Worm (Caenorhabditis elegans): ENCODE measurements around the gene mrp-1.

Gene mrp-1

DNA sequence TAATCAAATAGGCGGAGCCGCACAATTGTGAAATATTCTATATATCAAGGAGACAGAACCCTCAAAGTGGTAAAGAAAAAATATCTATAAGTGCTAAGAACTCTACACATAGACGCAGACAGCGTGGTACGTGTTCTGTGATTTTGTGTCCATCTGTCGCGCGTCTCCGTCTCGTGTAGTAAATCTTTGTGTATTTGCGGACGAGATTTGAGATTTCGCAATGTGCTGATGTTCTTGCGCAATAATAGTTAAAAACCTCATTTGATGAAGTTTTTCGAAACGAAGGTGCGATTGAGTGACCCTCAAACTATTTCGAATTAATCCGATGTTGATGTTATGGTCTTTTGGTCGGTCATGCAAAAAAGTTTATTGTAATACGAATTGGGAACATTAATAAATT is 14.4 kb downstream of the mrp-1 start:
- peak; percentile 46 for TF ChIP-seq F13H6.1 (tag; optimal IDR thresholded peaks at IDR 0.05)
- peak; percentile 31 for TF ChIP-seq crh-2 (tag; optimal IDR thresholded peaks at IDR 0.05)
- peak; percentile 74 for TF ChIP-seq sma-9 (GFP tag; optimal IDR thresholded peaks at IDR 0.05)
- no peak for TF ChIP-seq sma-9 (tag; optimal IDR thresholded peaks at IDR 0.05)
- TF ChIP-seq C34F6.9 (tag; optimal IDR thresholded peaks at IDR 0.05): peak; percentile 84
- TF ChIP-seq fos-1 (tag; optimal IDR thresholded peaks at IDR 0.05): peak; percentile 15
- no peak for TF ChIP-seq nhr-21 (tag; optimal IDR thresholded peaks at IDR 0.05)
- TF ChIP-seq nhr-77 (tag; optimal IDR thresholded peaks at IDR 0.05): no peak
- peak; percentile 2 for TF ChIP-seq sem-4 (tag; optimal IDR thresholded peaks at IDR 0.05)
- TF ChIP-seq mdl-1 (tag; optimal IDR thresholded peaks at IDR 0.05): peak in 1 of 2 experiments; percentile 35
- no peak for TF ChIP-seq alr-1 (tag; optimal IDR thresholded peaks at IDR 0.05)
- TF ChIP-seq ceh-82 (tag; optimal IDR thresholded peaks at IDR 0.05): no peak
- TF ChIP-seq nhr-25 (tag; optimal IDR thresholded peaks at IDR 0.05): peak; percentile 15
- no peak for TF ChIP-seq nhr-10 (tag; optimal IDR thresholded peaks at IDR 0.05)
- TF ChIP-seq lin-13 (GFP tag; optimal IDR thresholded peaks at IDR 0.05): peak; percentile 15
- TF ChIP-seq nhr-12 (tag; optimal IDR thresholded peaks at IDR 0.05): no peak
- peak; percentile 92 for TF ChIP-seq unc-55 (GFP tag; optimal IDR thresholded peaks at IDR 0.05)
- no peak for TF ChIP-seq ztf-11 (tag; optimal IDR thresholded peaks at IDR 0.05)
- TF ChIP-seq zag-1 (tag; optimal IDR thresholded peaks at IDR 0.05): peak; percentile 59
- TF ChIP-seq unc-39 (tag; optimal IDR thresholded peaks at IDR 0.05): no peak
- TF ChIP-seq ZK546.5 (tag; optimal IDR thresholded peaks at IDR 0.05): no peak
- no peak for TF ChIP-seq ama-1 (optimal IDR thresholded peaks at IDR 0.05)
- peak; percentile 17 for TF ChIP-seq snpc-4 (tag; optimal IDR thresholded peaks at IDR 0.05)
- no peak for TF ChIP-seq sma-3 (GFP tag; optimal IDR thresholded peaks at IDR 0.05)
- no peak for TF ChIP-seq mab-5 (tag; optimal IDR thresholded peaks at IDR 0.05)
- peak; percentile 4 for TF ChIP-seq ztf-4 (tag; optimal IDR thresholded peaks at IDR 0.05)
- TF ChIP-seq lin-11 (tag; optimal IDR thresholded peaks at IDR 0.05): peak; percentile 54
- TF ChIP-seq elt-1 (tag; optimal IDR thresholded peaks at IDR 0.05): no peak
- no peak for TF ChIP-seq Y55F3AM.14 (GFP tag; optimal IDR thresholded peaks at IDR 0.05)
- TF ChIP-seq nhr-129 (tag; optimal IDR thresholded peaks at IDR 0.05): peak; percentile 96
- no peak for TF ChIP-seq nhr-23 (tag; optimal IDR thresholded peaks at IDR 0.05)
- peak in 1 of 2 experiments; percentile 47 for TF ChIP-seq lsy-2 (tag; optimal IDR thresholded peaks at IDR 0.05)

ce11 chrX:572601-573000 is 15.1 kb downstream of the mrp-1 start, which contains the start of gene mrp-2:
TSS of gene mrp-2 (minus strand) at chrX:572701.
- no peak for TF ChIP-seq sma-9 (GFP tag; optimal IDR thresholded peaks at IDR 0.05)
- TF ChIP-seq sma-9 (tag; optimal IDR thresholded peaks at IDR 0.05): no peak
- TF ChIP-seq lin-13 (GFP tag; optimal IDR thresholded peaks at IDR 0.05): no peak
- TF ChIP-seq unc-39 (tag; optimal IDR thresholded peaks at IDR 0.05): no peak
- TF ChIP-seq sem-4 (tag; optimal IDR thresholded peaks at IDR 0.05): no peak
- no peak for TF ChIP-seq snpc-4 (tag; optimal IDR thresholded peaks at IDR 0.05)
- no peak for TF ChIP-seq crh-2 (tag; optimal IDR thresholded peaks at IDR 0.05)
- TF ChIP-seq lsy-2 (tag; optimal IDR thresholded peaks at IDR 0.05): no peak
- TF ChIP-seq ceh-16 (tag; optimal IDR thresholded peaks at IDR 0.05): no peak
- TF ChIP-seq mab-5 (tag; optimal IDR thresholded peaks at IDR 0.05): no peak

DNA sequence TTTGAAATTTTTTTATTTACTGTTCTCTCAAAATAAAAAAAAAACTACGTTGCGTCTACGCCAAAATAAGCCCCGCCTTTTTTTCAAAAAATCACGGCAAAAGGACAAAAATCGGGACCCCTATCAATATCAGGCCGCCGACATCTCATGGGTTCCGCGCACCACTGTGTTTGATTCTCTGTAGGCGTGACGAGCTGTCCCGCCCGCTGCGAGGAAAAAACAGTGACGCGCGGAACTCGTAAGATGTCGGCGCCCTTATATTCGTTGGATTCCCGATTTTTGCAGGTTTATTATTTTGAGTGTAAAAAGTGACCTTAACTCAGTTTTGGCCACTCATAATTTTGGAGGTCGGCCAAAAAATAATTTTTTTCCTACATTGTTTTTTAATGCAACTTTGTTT is 16.3 kb downstream of the mrp-1 start:
- TF ChIP-seq nhr-21 (tag; optimal IDR thresholded peaks at IDR 0.05): no peak
- no peak for TF ChIP-seq unc-62 (GFP tag; optimal IDR thresholded peaks at IDR 0.05)
- no peak for TF ChIP-seq unc-55 (GFP tag; optimal IDR thresholded peaks at IDR 0.05)
- TF ChIP-seq lsy-2 (tag; optimal IDR thresholded peaks at IDR 0.05): no peak
- no peak for TF ChIP-seq peb-1 (tag; optimal IDR thresholded peaks at IDR 0.05)
- no peak for TF ChIP-seq aly-2 (tag; optimal IDR thresholded peaks at IDR 0.05)
- no peak for TF ChIP-seq lin-13 (GFP tag; optimal IDR thresholded peaks at IDR 0.05)
- no peak for TF ChIP-seq nhr-11 (tag; optimal IDR thresholded peaks at IDR 0.05)
- TF ChIP-seq gmeb-1 (tag; optimal IDR thresholded peaks at IDR 0.05): no peak
- no peak for TF ChIP-seq fos-1 (tag; optimal IDR thresholded peaks at IDR 0.05)
- TF ChIP-seq nhr-77 (tag; optimal IDR thresholded peaks at IDR 0.05): no peak
- TF ChIP-seq unc-39 (tag; optimal IDR thresholded peaks at IDR 0.05): no peak
- TF ChIP-seq Y55F3AM.14 (GFP tag; optimal IDR thresholded peaks at IDR 0.05): no peak
- TF ChIP-seq ceh-82 (tag; optimal IDR thresholded peaks at IDR 0.05): no peak
- TF ChIP-seq nhr-129 (tag; optimal IDR thresholded peaks at IDR 0.05): no peak
- no peak for TF ChIP-seq mdl-1 (tag; optimal IDR thresholded peaks at IDR 0.05)
- TF ChIP-seq lin-39 (tag; optimal IDR thresholded peaks at IDR 0.05): no peak

All from whole organism, L2 larva.